Fruit fly (Drosophila melanogaster): ENCODE data around the gene CG12236.

- TF ChIP-seq CG15514 (GFP tag; optimal IDR thresholded peaks at IDR 0.05): no peak
- TF ChIP-seq hb (GFP tag; IDR thresholded peaks at IDR 0.05; ENCODE audit: partially characterized antibody): no peak
- TF ChIP-seq CG13287 (GFP tag; IDR thresholded peaks at IDR 0.05; ENCODE audit: partially characterized antibody): no peak
- TF ChIP-seq CG7271 (tag; optimal IDR thresholded peaks at IDR 0.05): no peak
- no peak for TF ChIP-seq D (optimal IDR thresholded peaks at IDR 0.05)
- no peak for TF ChIP-seq D (GFP tag; optimal IDR thresholded peaks at IDR 0.05)
- no peak for TF ChIP-seq CG10209 (GFP tag; optimal IDR thresholded peaks at IDR 0.05)
- TF ChIP-seq Dfd (GFP tag; optimal IDR thresholded peaks at IDR 0.05): no peak
- no peak for TF ChIP-seq zen2 (GFP tag; IDR thresholded peaks at IDR 0.05; ENCODE audit: partially characterized antibody)
- no peak for TF ChIP-seq lola (GFP tag; optimal IDR thresholded peaks at IDR 0.05)
- no peak for TF ChIP-seq CG16779 (GFP tag; IDR thresholded peaks at IDR 0.05)
- no peak for TF ChIP-seq Stat92E (GFP tag; optimal IDR thresholded peaks at IDR 0.05)
- TF ChIP-seq tx (GFP tag; optimal IDR thresholded peaks at IDR 0.05): no peak
- TF ChIP-seq CG8089 (GFP tag; optimal IDR thresholded peaks at IDR 0.05): no peak
Measured at dm6 chrX:5865051-5865450, 42.9 kb upstream of the CG12236 start, which contains the start of gene CG43137.

Measured in whole organism, embryonic.